Fruit fly (Drosophila melanogaster): ENCODE measurements around the gene CG13398.

Gene CG13398

dm6 chr2L:8382646-8383045 is 32.4 kb downstream of the CG13398 start, which contains the start of the genes CG13392 and Rcd4 (continued):
- TF ChIP-seq Dbx (GFP tag; IDR thresholded peaks at IDR 0.05) (peak; percentile 71), Doc2 (GFP tag; IDR thresholded peaks at IDR 0.05) (no peak), slbo (GFP tag; IDR thresholded peaks at IDR 0.05) (peak; percentile 85), CG11247 (GFP tag; IDR thresholded peaks at IDR 0.05) (peak; percentile 69), ab (GFP tag; optimal IDR thresholded peaks at IDR 0.05) (no peak), ftz-f1 (GFP tag; optimal IDR thresholded peaks at IDR 0.05) (peak; percentile 23), BtbVII (GFP tag; optimal IDR thresholded peaks at IDR 0.05) (no peak), CG7357 (GFP tag; IDR thresholded peaks at IDR 0.05) (no peak), CG9609 (GFP tag; optimal IDR thresholded peaks at IDR 0.05) (peak; percentile 74), cad (GFP tag; optimal IDR thresholded peaks at IDR 0.05) (no peak), CG31441 (GFP tag; IDR thresholded peaks at IDR 0.05) (no peak), Blimp-1 (GFP tag; optimal IDR thresholded peaks at IDR 0.05) (peak; percentile 27), CG12659 (GFP tag; optimal IDR thresholded peaks at IDR 0.05) (peak; percentile 84), CG10209 (GFP tag; optimal IDR thresholded peaks at IDR 0.05) (peak; percentile 57), CG10147 (GFP tag; optimal IDR thresholded peaks at IDR 0.05) (peak; percentile 58), salm (tag; optimal IDR thresholded peaks at IDR 0.05) (no peak), Meics (GFP tag; optimal IDR thresholded peaks at IDR 0.05) (peak; percentile 62), ind (GFP tag; optimal IDR thresholded peaks at IDR 0.05) (peak; percentile 68), Gsc (GFP tag; IDR thresholded peaks at IDR 0.05) (no peak), NC2β (GFP tag; optimal IDR thresholded peaks at IDR 0.05) (peak; percentile 64), CG31365 (tag; optimal IDR thresholded peaks at IDR 0.05) (no peak), luna (GFP tag; optimal IDR thresholded peaks at IDR 0.05) (peak; percentile 60), CG31224 (GFP tag; IDR thresholded peaks at IDR 0.05) (no peak; the same call in 1 of the 2 replicates), Myb (GFP tag; optimal IDR thresholded peaks at IDR 0.05) (peak; percentile 77), crol (GFP tag; IDR thresholded peaks at IDR 0.05) (no peak), CG1529 (GFP tag; optimal IDR thresholded peaks at IDR 0.05) (peak; percentile 37), CG18619 (GFP tag; optimal IDR thresholded peaks at IDR 0.05) (peak; percentile 36), CG16813 (GFP tag; IDR thresholded peaks at IDR 0.05; ENCODE audit: partially characterized antibody) (peak; percentile 57), btn (GFP tag; optimal IDR thresholded peaks at IDR 0.05) (peak; percentile 30), Hand (GFP tag; optimal IDR thresholded peaks at IDR 0.05) (no peak), NfI (GFP tag; optimal IDR thresholded peaks at IDR 0.05) (peak; percentile 72), Nf-YA (GFP tag; IDR thresholded peaks at IDR 0.05) (no peak), gsb-n (tag; optimal IDR thresholded peaks at IDR 0.05) (peak; percentile 21), CG18011 (GFP tag; optimal IDR thresholded peaks at IDR 0.05) (peak; percentile 54), CTCF (GFP tag; optimal IDR thresholded peaks at IDR 0.05) (peak; percentile 11), Usf (GFP tag; optimal IDR thresholded peaks at IDR 0.05) (no peak), CG2129 (GFP tag; IDR thresholded peaks at IDR 0.05; ENCODE audit: partially characterized antibody) (no peak), eve (GFP tag; optimal IDR thresholded peaks at IDR 0.05) (no peak), CG12769 (tag; optimal IDR thresholded peaks at IDR 0.05) (peak; percentile 72), CG7963 (GFP tag; IDR thresholded peaks at IDR 0.05; ENCODE audit: partially characterized antibody) (peak; percentile 31; the same call in 1 of the 3 replicates), ewg (GFP tag; optimal IDR thresholded peaks at IDR 0.05) (peak; percentile 20), CG7928 (GFP tag; optimal IDR thresholded peaks at IDR 0.05) (peak; percentile 25), Antp (GFP tag; optimal IDR thresholded peaks at IDR 0.05) (peak; percentile 85), Dp (GFP tag; optimal IDR thresholded peaks at IDR 0.05) (peak; percentile 33), Mrtf (GFP tag; IDR thresholded peaks at IDR 0.05) (0 out of 3 replicates have a peak, but pooled peaks have one; percentile 34), CG1233 (GFP tag; optimal IDR thresholded peaks at IDR 0.05) (peak; percentile 19), lilli (GFP tag; optimal IDR thresholded peaks at IDR 0.05) (peak; percentile 83), CG3281 (GFP tag; optimal IDR thresholded peaks at IDR 0.05) (peak; percentile 60), CG30431 (GFP tag; optimal IDR thresholded peaks at IDR 0.05) (no peak), hkb (optimal IDR thresholded peaks at IDR 0.05) (no peak), hkb (GFP tag; IDR thresholded peaks at IDR 0.05) (peak; percentile 51), B-H2 (GFP tag; optimal IDR thresholded peaks at IDR 0.05) (peak; percentile 76)

Data from whole organism, embryonic.